Fruit fly (Drosophila melanogaster): Measurements from ENCODE around the gene CG17440.

The CG17440 gene

dm6 chrX:9247171-9247783 lies 22.4 kb downstream of the CG17440 start, which contains the start of the genes amx and Dsor1 (continued):
- TF ChIP-seq Ets65A (GFP tag) (no peak), prd (optimal IDR thresholded peaks at IDR 0.05) (no peak), prd (GFP tag; IDR thresholded peaks at IDR 0.05) (no peak), cas (GFP tag; IDR thresholded peaks at IDR 0.05) (no peak), CG30020 (tag; optimal IDR thresholded peaks at IDR 0.05) (peak; percentile 7), chn (GFP tag; optimal IDR thresholded peaks at IDR 0.05) (no peak), eve (GFP tag; optimal IDR thresholded peaks at IDR 0.05) (no peak), CG12071 (GFP tag; optimal IDR thresholded peaks at IDR 0.05) (no peak), CG15011 (GFP tag; optimal IDR thresholded peaks at IDR 0.05) (no peak), gfzf (GFP tag; optimal IDR thresholded peaks at IDR 0.05) (peak; percentile 87), YL-1 (GFP tag; optimal IDR thresholded peaks at IDR 0.05) (peak; percentile 43), Vsx1 (GFP tag; optimal IDR thresholded peaks at IDR 0.05) (no peak), CG10431 (GFP tag; optimal IDR thresholded peaks at IDR 0.05) (no peak), tap (tag; optimal IDR thresholded peaks at IDR 0.05) (no peak), CG4360 (GFP tag; IDR thresholded peaks at IDR 0.05) (peak; percentile 34; the same call in 1 of the 2 replicates), Side (GFP tag; optimal IDR thresholded peaks at IDR 0.05) (no peak), salm (tag; optimal IDR thresholded peaks at IDR 0.05) (no peak), CG17802 (tag; optimal IDR thresholded peaks at IDR 0.05) (no peak), Sin3A (optimal IDR thresholded peaks at IDR 0.05) (peak; percentile 52), sima (GFP tag; optimal IDR thresholded peaks at IDR 0.05) (no peak)

DNA sequence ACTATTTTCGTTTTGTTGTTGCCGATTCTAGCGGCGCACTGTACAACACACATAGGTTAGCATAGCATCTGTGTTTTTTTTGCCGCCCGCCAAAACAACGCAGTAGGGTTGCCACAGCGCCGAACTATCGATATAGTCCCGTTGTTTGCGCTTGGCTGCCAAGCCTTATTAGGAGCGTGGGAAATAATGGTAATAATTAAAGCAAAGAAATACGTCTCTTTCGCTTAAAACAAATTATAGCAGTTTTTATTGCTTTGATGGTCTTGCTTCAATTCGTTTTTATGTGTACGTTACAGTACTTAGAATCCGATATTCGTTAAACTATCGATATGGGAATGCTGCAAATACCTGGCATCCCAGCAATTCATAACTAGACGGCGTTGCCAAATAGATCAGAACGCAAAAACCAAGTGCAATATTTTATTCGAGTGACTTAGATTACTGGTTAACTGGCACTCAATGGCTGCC lies 26.3 kb downstream of the CG17440 start, which contains the start of the genes mxc and Larp7:
mxc (minus strand) TSS at position 51 of the 468 bp plus-strand sequence.
Larp7 (plus strand) TSS at position 401 of the 468 bp plus-strand sequence.
- TF ChIP-seq CG10462 (GFP tag; optimal IDR thresholded peaks at IDR 0.05) (peak; percentile 32), so (GFP tag; IDR thresholded peaks at IDR 0.05) (no peak), ase (GFP tag; IDR thresholded peaks at IDR 0.05) (no peak), CG42726 (GFP tag; IDR thresholded peaks at IDR 0.05; ENCODE audit: partially characterized antibody) (no peak), exex (tag; optimal IDR thresholded peaks at IDR 0.05) (no peak), sd (tag; optimal IDR thresholded peaks at IDR 0.05) (no peak), CG13424 (tag; optimal IDR thresholded peaks at IDR 0.05) (peak; percentile 72), Hr78 (GFP tag; optimal IDR thresholded peaks at IDR 0.05) (no peak), nerfin-2 (GFP tag; IDR thresholded peaks at IDR 0.05; ENCODE audit: partially characterized antibody) (peak; percentile 81), CG15696 (tag; optimal IDR thresholded peaks at IDR 0.05) (peak; percentile 54), bowl (GFP tag; IDR thresholded peaks at IDR 0.05) (no peak), CG9215 (GFP tag; IDR thresholded peaks at IDR 0.05) (peak; percentile 74), da (GFP tag; optimal IDR thresholded peaks at IDR 0.05) (peak; percentile 70), sens-2 (GFP tag; IDR thresholded peaks at IDR 0.05) (no peak), pan (optimal IDR thresholded peaks at IDR 0.05) (no peak), pan (GFP tag; optimal IDR thresholded peaks at IDR 0.05 in 1 of 2, IDR thresholded peaks at IDR 0.05 in 1 of 2) (peak in 1 of 2 experiments; percentile 38), CG4328 (GFP tag; optimal IDR thresholded peaks at IDR 0.05) (no peak), pho (GFP tag; optimal IDR thresholded peaks at IDR 0.05) (peak; percentile 70), yki (optimal IDR thresholded peaks at IDR 0.05) (no peak), CG33213 (GFP tag; optimal IDR thresholded peaks at IDR 0.05) (peak; percentile 48), CG11093 (GFP tag; IDR thresholded peaks at IDR 0.05) (no peak; the same call in 2 of the 3 replicates), Bdp1 (GFP tag; optimal IDR thresholded peaks at IDR 0.05) (peak; percentile 46), CG14014 (GFP tag; IDR thresholded peaks at IDR 0.05) (peak; percentile 49; the same call in 1 of the 2 replicates), CG6254 (GFP tag; optimal IDR thresholded peaks at IDR 0.05) (no peak), CG14860 (GFP tag; IDR thresholded peaks at IDR 0.05; ENCODE audit: partially characterized antibody) (peak; percentile 80), seq (GFP tag; IDR thresholded peaks at IDR 0.05) (no peak), NC2β (GFP tag; optimal IDR thresholded peaks at IDR 0.05) (peak; percentile 36), emc (GFP tag; optimal IDR thresholded peaks at IDR 0.05) (no peak), CG15514 (GFP tag; optimal IDR thresholded peaks at IDR 0.05) (no peak), CG11696 (GFP tag; IDR thresholded peaks at IDR 0.05) (no peak), gt (GFP tag; IDR thresholded peaks at IDR 0.05) (no peak), H15 (GFP tag; IDR thresholded peaks at IDR 0.05) (no peak)
